Fruit fly (Drosophila melanogaster): ENCODE measurements around the gene CG14957.

- TF ChIP-seq Crg-1 (GFP tag; optimal IDR thresholded peaks at IDR 0.05), result no peak
- TF ChIP-seq CG33017 (tag; optimal IDR thresholded peaks at IDR 0.05), result no peak
- TF ChIP-seq CG12768 (GFP tag; optimal IDR thresholded peaks at IDR 0.05), result no peak
- TF ChIP-seq bab1 (GFP tag; optimal IDR thresholded peaks at IDR 0.05), result no peak
- TF ChIP-seq kay (GFP tag; ENCODE audit: borderline replicate concordance), result no peak
These were observed 22.0 kb upstream of the CG14957 start for dm6 chr3L:3165399-3165798.

Measured in whole organism, adult.